Fruit fly (Drosophila melanogaster) whole organism, embryonic: ENCODE data around the gene CG42814.

Source experiments
- Ada2b ChIP-seq: fragments of 200-800 bp; sonication (Bioruptor generic); IDR thresholded peaks from 2 replicates; pipeline ENCODE4 v1.3.6; 2022; ENCODE audit warnings: missing biosample characterization, missing genetic modification characterization
- BEAF-32 ChIP-seq: fragments of 200-800 bp; sonication (Bioruptor generic); optimal IDR thresholded peaks from 3 replicates; lab custom pipeline; 2017; ENCODE audit warnings: missing biosample characterization, missing genetic modification characterization, mild to moderate bottlenecking, moderate library complexity, missing genetic modification reagents
- CG10209 ChIP-seq: fragments of 200-800 bp; sonication (Bioruptor generic); optimal IDR thresholded peaks from 3 replicates; lab custom pipeline; 2017; ENCODE audit warnings: missing biosample characterization, mild to moderate bottlenecking, missing genetic modification characterization, missing genetic modification reagents
- CG1024 ChIP-seq: fragments of 200-800 bp; sonication (Bioruptor generic); IDR thresholded peaks from 2 replicates; pipeline ENCODE4 v1.3.6; 2022; ENCODE audit warnings: missing biosample characterization, missing genetic modification characterization
- CG11398 ChIP-seq: fragments of 200-800 bp; sonication (Bioruptor generic); optimal IDR thresholded peaks from 2 replicates; lab custom pipeline; 2016; ENCODE audit warnings: missing biosample characterization, missing genetic modification characterization
- CG11695 ChIP-seq: fragments of 200-800 bp; sonication (Bioruptor generic); IDR thresholded peaks from 3 replicates; pipeline ENCODE4 v1.3.6; 2022; ENCODE audit warnings: missing biosample characterization, missing genetic modification characterization
- CG11723 ChIP-seq: fragments of 200-800 bp; sonication (Bioruptor generic); optimal IDR thresholded peaks from 2 replicates; lab custom pipeline; 2017; ENCODE audit warnings: missing biosample characterization, mild to moderate bottlenecking, missing genetic modification characterization
- CG12104 ChIP-seq: fragments of 200-800 bp; sonication (Bioruptor generic); optimal IDR thresholded peaks from 3 replicates; lab custom pipeline; 2016; ENCODE audit warnings: missing biosample characterization, missing genetic modification characterization
- CG12744 ChIP-seq: fragments of 200-800 bp; sonication (Bioruptor generic); optimal IDR thresholded peaks from 2 replicates; lab custom pipeline; 2016; ENCODE audit warnings: missing biosample characterization, missing genetic modification characterization
- CG14860 ChIP-seq: fragments of 200-800 bp; sonication (Bioruptor generic); IDR thresholded peaks from 3 replicates; pipeline ENCODE4 v1.3.6; 2022; ENCODE audit warnings: missing biosample characterization, missing genetic modification characterization; ENCODE audit not compliant: partially characterized antibody
- CG2116 ChIP-seq: fragments of 200-800 bp; sonication (Bioruptor generic); optimal IDR thresholded peaks from 3 replicates; lab custom pipeline; 2018; ENCODE audit warnings: missing biosample characterization, mild to moderate bottlenecking, missing genetic modification characterization
- CG2199 ChIP-seq: fragments of 200-800 bp; sonication (Bioruptor generic); IDR thresholded peaks from 3 replicates; pipeline ENCODE4 v1.3.6; 2022; ENCODE audit warnings: missing biosample characterization, missing genetic modification characterization
- CG32772 ChIP-seq: fragments of 200-800 bp; sonication (Bioruptor generic); IDR thresholded peaks from 2 replicates; pipeline ENCODE4 v1.3.6; 2022; ENCODE audit warnings: missing biosample characterization, missing genetic modification characterization
- CG4328 ChIP-seq: fragments of 200-800 bp; sonication (Bioruptor generic); optimal IDR thresholded peaks from 3 replicates; lab custom pipeline; 2017; ENCODE audit warnings: missing biosample characterization, missing genetic modification reagents, missing genetic modification characterization
- CG7556 ChIP-seq: fragments of 200-800 bp; sonication (Bioruptor generic); optimal IDR thresholded peaks from 2 replicates; lab custom pipeline; 2017; ENCODE audit warnings: missing biosample characterization, mild to moderate bottlenecking, missing genetic modification characterization
- CG7786 ChIP-seq: fragments of 200-800 bp; sonication (Bioruptor generic); optimal IDR thresholded peaks from 2 replicates; lab custom pipeline; 2016; ENCODE audit warnings: missing biosample characterization, missing genetic modification characterization
- CG7963 ChIP-seq: fragments of 200-800 bp; sonication (Bioruptor generic); IDR thresholded peaks from 3 replicates; pipeline ENCODE4 v1.3.6; 2022; ENCODE audit warnings: missing biosample characterization, missing genetic modification characterization; ENCODE audit not compliant: partially characterized antibody
- CG9727 ChIP-seq: fragments of 200-800 bp; sonication (Bioruptor generic); optimal IDR thresholded peaks from 3 replicates; lab custom pipeline; 2017; ENCODE audit warnings: missing biosample characterization, mild to moderate bottlenecking, missing genetic modification characterization
- GATAe ChIP-seq: fragments of 200-800 bp; sonication (Bioruptor generic); conservative IDR thresholded peaks from 2 replicates; pipeline ENCODE4 v1.3.6; 2022; ENCODE audit warnings: missing biosample characterization, missing genetic modification characterization
- HLHmδ ChIP-seq: fragments of 200-800 bp; sonication (Bioruptor generic); optimal IDR thresholded peaks from 2 replicates; lab custom pipeline; 2018; ENCODE audit warnings: missing biosample characterization, mild to moderate bottlenecking, missing genetic modification characterization, moderate library complexity
- Jarid2 ChIP-seq: fragments of 200-800 bp; sonication (Bioruptor generic); optimal IDR thresholded peaks from 3 replicates; lab custom pipeline; 2017; ENCODE audit warnings: mild to moderate bottlenecking, missing biosample characterization, missing genetic modification reagents, missing genetic modification characterization
- Nf-YC ChIP-seq: fragments of 200-800 bp; optimal IDR thresholded peaks from 3 replicates; lab custom pipeline; 2019; ENCODE audit warnings: missing biosample characterization, mild to moderate bottlenecking, missing genetic modification characterization, moderate library complexity
- Opbp ChIP-seq: fragments of 200-800 bp; sonication (Bioruptor generic); IDR thresholded peaks from 3 replicates; pipeline ENCODE4 v1.3.6; 2022; ENCODE audit warnings: missing biosample characterization, missing genetic modification characterization; ENCODE audit not compliant: partially characterized antibody
- TFAM ChIP-seq: fragments of 200-800 bp; sonication (Bioruptor generic); optimal IDR thresholded peaks from 2 replicates; lab custom pipeline; 2017; ENCODE audit warnings: missing biosample characterization, missing genetic modification characterization, inconsistent platforms
- bsh ChIP-seq, 2 experiments: fragments of 200-800 bp; sonication (Bioruptor generic); optimal IDR thresholded peaks; 2 replicates each; lab custom pipeline; 2017 to 2018; ENCODE audit warnings: mild to moderate bottlenecking in 2 of 2, missing biosample characterization in 2 of 2, missing genetic modification characterization in 2 of 2, moderate library complexity in 1 of 2
- cas ChIP-seq: fragments of 200-800 bp; sonication (Bioruptor generic); IDR thresholded peaks from 2 replicates; pipeline ENCODE4 v1.3.6; 2022; ENCODE audit warnings: missing biosample characterization, missing genetic modification characterization
- caup ChIP-seq: fragments of 200-800 bp; sonication (Bioruptor generic); optimal IDR thresholded peaks from 3 replicates; lab custom pipeline; 2017; ENCODE audit warnings: missing biosample characterization, mild to moderate bottlenecking, missing genetic modification characterization, moderate library complexity; ENCODE audit not compliant: severe bottlenecking
- chn ChIP-seq: fragments of 200-800 bp; sonication (Bioruptor generic); optimal IDR thresholded peaks from 2 replicates; lab custom pipeline; 2016; ENCODE audit warnings: missing biosample characterization, missing genetic modification characterization
- corto ChIP-seq: fragments of 200-800 bp; sonication (Bioruptor generic); optimal IDR thresholded peaks from 2 replicates; lab custom pipeline; 2016; ENCODE audit warnings: missing biosample characterization, mild to moderate bottlenecking, missing genetic modification characterization, moderate library complexity
- emc ChIP-seq: fragments of 200-800 bp; sonication (Bioruptor generic); optimal IDR thresholded peaks from 2 replicates; lab custom pipeline; 2016; ENCODE audit warnings: missing biosample characterization, missing genetic modification characterization
- esg ChIP-seq: fragments of 200-800 bp; sonication (Bioruptor generic); conservative IDR thresholded peaks from 2 replicates; pipeline ENCODE4 v1.3.6; 2022; ENCODE audit warnings: missing biosample characterization, missing genetic modification characterization
- gcm2 ChIP-seq: fragments of 200-800 bp; sonication (Bioruptor generic); optimal IDR thresholded peaks from 2 replicates; lab custom pipeline; 2016; ENCODE audit warnings: missing biosample characterization, missing genetic modification characterization
- gsb ChIP-seq: fragments of 200-800 bp; sonication (Bioruptor generic); IDR thresholded peaks from 2 replicates; pipeline ENCODE4 v1.3.6; 2022; ENCODE audit warnings: missing biosample characterization, missing genetic modification characterization
- inv ChIP-seq: fragments of 200-800 bp; sonication (Bioruptor generic); IDR thresholded peaks from 2 replicates; pipeline ENCODE4 v1.3.6; 2022; ENCODE audit warnings: missing biosample characterization, missing genetic modification characterization; ENCODE audit not compliant: partially characterized antibody
- jumu ChIP-seq: fragments of 200-800 bp; sonication (Bioruptor generic); optimal IDR thresholded peaks from 3 replicates; lab custom pipeline; 2016; ENCODE audit warnings: missing biosample characterization, missing genetic modification characterization
- lola ChIP-seq, 3 experiments: fragments of >200 bp in 2 of 3; fragments of 200-800 bp in 1 of 3; sonication (Bioruptor generic) in 1 of 3; optimal IDR thresholded peaks; 2 replicates each; lab custom pipeline; 2017 to 2019; ENCODE audit warnings: missing biosample characterization in 3 of 3, missing genetic modification characterization in 3 of 3, mild to moderate bottlenecking in 1 of 3, moderate library complexity in 1 of 3
- lov ChIP-seq, 2 experiments: fragments of 200-800 bp in 1 of 2; fragments of >200 bp in 1 of 2; sonication (Bioruptor generic) in 1 of 2; IDR thresholded peaks in 1 of 2; optimal IDR thresholded peaks in 1 of 2; 2 replicates in 1 of 2; 3 replicates in 1 of 2; pipeline versions ENCODE4 v1.3.6 to Lab custom; 2017 to 2022; ENCODE audit warnings: missing biosample characterization in 1 of 2, missing genetic modification characterization in 1 of 2
- luna ChIP-seq: fragments of 200-800 bp; sonication (Bioruptor generic); optimal IDR thresholded peaks from 2 replicates; lab custom pipeline; 2016; ENCODE audit warnings: missing biosample characterization, missing genetic modification characterization
- mam ChIP-seq: fragments of 200-800 bp; sonication (Bioruptor generic); optimal IDR thresholded peaks from 3 replicates; lab custom pipeline; 2016; ENCODE audit warnings: missing biosample characterization, missing genetic modification characterization
- nau ChIP-seq: fragments of 200-800 bp; sonication (Bioruptor generic); optimal IDR thresholded peaks from 3 replicates; lab custom pipeline; 2017; ENCODE audit warnings: missing biosample characterization, mild to moderate bottlenecking, missing genetic modification characterization, missing genetic modification reagents
- otp ChIP-seq: fragments of 200-800 bp; sonication (Bioruptor generic); IDR thresholded peaks from 3 replicates; pipeline ENCODE4, ENCODE4 v1.3.6; 2022; ENCODE audit warnings: missing biosample characterization, missing genetic modification characterization
- psq ChIP-seq: fragments of 200-800 bp; sonication (Bioruptor generic); optimal IDR thresholded peaks from 2 replicates; lab custom pipeline; 2017; ENCODE audit warnings: missing biosample characterization, missing genetic modification characterization
- pzg ChIP-seq: fragments of 200-800 bp; sonication (Bioruptor generic); optimal IDR thresholded peaks from 3 replicates; lab custom pipeline; 2018; ENCODE audit warnings: missing biosample characterization, mild to moderate bottlenecking, missing genetic modification characterization, moderate library complexity
- sens ChIP-seq: fragments of 200-800 bp; sonication (Bioruptor generic); peaks from one replicate; lab custom pipeline; 2016; ENCODE audit warnings: missing biosample characterization, missing genetic modification characterization
- shn ChIP-seq: fragments of 200-800 bp; sonication (Bioruptor generic); optimal IDR thresholded peaks from 3 replicates; lab custom pipeline; 2016; ENCODE audit warnings: missing biosample characterization, missing genetic modification characterization
- sr ChIP-seq: fragments of 200-800 bp; sonication (Bioruptor generic); IDR thresholded peaks from 3 replicates; pipeline ENCODE4 v1.3.6; 2022; ENCODE audit warnings: missing biosample characterization, missing genetic modification characterization
- stwl ChIP-seq: fragments of 200-800 bp; sonication (Bioruptor generic); optimal IDR thresholded peaks from 3 replicates; lab custom pipeline; 2018; ENCODE audit warnings: missing biosample characterization, mild to moderate bottlenecking, missing genetic modification characterization, moderate library complexity

CG42814 gene

dm6 chr3R:27253136-27253920 is 24.1 kb upstream of the CG42814 start, which contains the start of gene pll:
TSS of gene pll (minus strand) at chr3R:27253182.
- no peak for TF ChIP-seq CG11398 (GFP tag; lab: Kevin White, UChicago)
- TF ChIP-seq TFAM (GFP tag; lab: Kevin White, UChicago), result no peak
- peak; percentile 69 for TF ChIP-seq CG10209 (GFP tag; lab: Kevin White, UChicago)
- TF ChIP-seq cas, result peak; percentile 71
- peak; percentile 63 for TF ChIP-seq chn (GFP tag; lab: Kevin White, UChicago)
- TF ChIP-seq Opbp (GFP tag; lab: Robert Waterston, UW), result peak; percentile 42; the same call in 2 of the 3 replicates
- TF ChIP-seq CG7963 (GFP tag; lab: Robert Waterston, UW), result no peak
- TF ChIP-seq corto (GFP tag; lab: Kevin White, UChicago), result no peak
- peak; percentile 83 for TF ChIP-seq esg
- peak; percentile 22; the same call in 1 of the 2 replicates for TF ChIP-seq inv (GFP tag; lab: Robert Waterston, UW)
- TF ChIP-seq luna (GFP tag; lab: Kevin White, UChicago), result peak; percentile 65
- TF ChIP-seq caup (GFP tag; lab: Kevin White, UChicago), result peak; percentile 58
- TF ChIP-seq psq (GFP tag; lab: Kevin White, UChicago), result peak; percentile 37
- peak; percentile 83; the same call in 2 of the 3 replicates for TF ChIP-seq otp
- peak; percentile 88 for TF ChIP-seq CG11695 (GFP tag; lab: Robert Waterston, UW)
- peak; percentile 94 for TF ChIP-seq sens (GFP tag; lab: Kevin White, UChicago)
- TF ChIP-seq CG2199 (GFP tag; lab: Robert Waterston, UW), result peak; percentile 66; the same call in 1 of the 3 replicates
- peak; percentile 6 for TF ChIP-seq CG4328 (GFP tag; lab: Kevin White, UChicago)
- TF ChIP-seq emc, result peak; percentile 55
- TF ChIP-seq stwl (tag; lab: Kevin White, UChicago), result peak; percentile 62
- peak in 1 of 2 experiments; percentile 84 for TF ChIP-seq bsh (GFP tag; optimal IDR thresholded peaks at IDR 0.05; lab: Kevin White, UChicago)
- TF ChIP-seq nau (GFP tag; lab: Kevin White, UChicago), result no peak
- peak; percentile 28 for TF ChIP-seq Jarid2 (GFP tag; lab: Kevin White, UChicago)
- peak; percentile 54 for TF ChIP-seq gcm2 (GFP tag; lab: Kevin White, UChicago)
- TF ChIP-seq CG2116 (GFP tag; lab: Kevin White, UChicago), result peak; percentile 61
- no peak for TF ChIP-seq HLHmδ
- TF ChIP-seq sr, result peak; percentile 63; the same call in 2 of the 3 replicates
- TF ChIP-seq CG14860 (GFP tag; lab: Robert Waterston, UW), result no peak
- TF ChIP-seq mam (GFP tag; lab: Kevin White, UChicago), result peak; percentile 89
- TF ChIP-seq BEAF-32 (GFP tag; lab: Kevin White, UChicago), result peak; percentile 83
- peak; percentile 82 for TF ChIP-seq CG9727
- peak; percentile 93 for TF ChIP-seq pzg (GFP tag; lab: Kevin White, UChicago)
- peak; percentile 31 for TF ChIP-seq CG12104 (GFP tag; lab: Kevin White, UChicago)
- no peak for TF ChIP-seq lov (optimal IDR thresholded peaks at IDR 0.05; lab: Kevin White, UChicago)
- peak; percentile 76; the same call in 1 of the 3 replicates for TF ChIP-seq lov (GFP tag; IDR thresholded peaks at IDR 0.05; lab: Robert Waterston, UW)
- peak; percentile 63 for TF ChIP-seq shn (GFP tag; lab: Kevin White, UChicago)
- TF ChIP-seq CG32772 (GFP tag; lab: Robert Waterston, UW), result peak; percentile 89
- TF ChIP-seq gsb (GFP tag; lab: Robert Waterston, UW), result peak; percentile 84
- TF ChIP-seq CG11723 (GFP tag; lab: Kevin White, UChicago), result no peak
- TF ChIP-seq CG7556 (GFP tag; lab: Kevin White, UChicago), result peak; percentile 72
- TF ChIP-seq lola (GFP tag; optimal IDR thresholded peaks at IDR 0.05; lab: Kevin White, UChicago), result peak in 1 of 3 experiments; percentile 55
- peak; percentile 84 for TF ChIP-seq CG1024 (GFP tag; lab: Robert Waterston, UW)
- peak; percentile 47 for TF ChIP-seq jumu (GFP tag; lab: Kevin White, UChicago)
- TF ChIP-seq Nf-YC (tag; lab: Kevin White, UChicago), result peak; percentile 71
- peak; percentile 57 for TF ChIP-seq CG7786 (GFP tag; lab: Kevin White, UChicago)
- peak; percentile 86 for TF ChIP-seq Ada2b (GFP tag; lab: Robert Waterston, UW)
- peak; percentile 77 for TF ChIP-seq CG12744 (GFP tag; lab: Kevin White, UChicago)
- TF ChIP-seq GATAe (GFP tag; lab: Robert Waterston, UW), result peak; percentile 65; the same call in 1 of the 2 replicates
